Fruit fly (Drosophila melanogaster) whole organism, embryonic: ENCODE measurements around the gene rdog.

ENCODE experiments used
- Aef1 ChIP-seq: fragments of 200-800 bp; sonication (Bioruptor generic); IDR thresholded peaks from 3 replicates; pipeline ENCODE4 v1.3.6; 2022; ENCODE audit warnings: missing biosample characterization, missing genetic modification characterization
- B-H2 ChIP-seq: fragments of 200-800 bp; sonication (Bioruptor generic); optimal IDR thresholded peaks from 2 replicates; lab custom pipeline; 2018; ENCODE audit warnings: missing biosample characterization, mild to moderate bottlenecking, missing genetic modification characterization
- BEAF-32 ChIP-seq: fragments of 200-800 bp; sonication (Bioruptor generic); optimal IDR thresholded peaks from 3 replicates; lab custom pipeline; 2017; ENCODE audit warnings: missing biosample characterization, missing genetic modification characterization, mild to moderate bottlenecking, moderate library complexity, missing genetic modification reagents
- CG10209 ChIP-seq: fragments of 200-800 bp; sonication (Bioruptor generic); optimal IDR thresholded peaks from 3 replicates; lab custom pipeline; 2017; ENCODE audit warnings: missing biosample characterization, mild to moderate bottlenecking, missing genetic modification characterization, missing genetic modification reagents
- CG11456 ChIP-seq: fragments of 200-800 bp; sonication (Bioruptor generic); IDR thresholded peaks from 3 replicates; pipeline ENCODE4 v1.3.6; 2022; ENCODE audit warnings: missing biosample characterization, missing genetic modification characterization
- CG12659 ChIP-seq: fragments of 200-800 bp; sonication (Bioruptor generic); optimal IDR thresholded peaks from 3 replicates; lab custom pipeline; 2017; ENCODE audit warnings: mild to moderate bottlenecking, missing biosample characterization, missing genetic modification reagents, missing genetic modification characterization
- CG13775 ChIP-seq: fragments of 200-800 bp; sonication (Bioruptor generic); optimal IDR thresholded peaks from 3 replicates; lab custom pipeline; 2017; ENCODE audit warnings: missing biosample characterization, mild to moderate bottlenecking, missing genetic modification characterization
- CG15269 ChIP-seq: fragments of 200-800 bp; sonication (Bioruptor generic); optimal IDR thresholded peaks from 2 replicates; lab custom pipeline; 2018; ENCODE audit warnings: missing biosample characterization, mild to moderate bottlenecking, missing genetic modification characterization, moderate library complexity
- CG15479 ChIP-seq: fragments of 200-800 bp; sonication (Bioruptor generic); optimal IDR thresholded peaks from 3 replicates; lab custom pipeline; 2019; ENCODE audit warnings: missing biosample characterization, mild to moderate bottlenecking, missing genetic modification characterization, moderate library complexity
- CG1603 ChIP-seq: fragments of 200-800 bp; sonication (Bioruptor generic); optimal IDR thresholded peaks from 2 replicates; lab custom pipeline; 2019; ENCODE audit warnings: missing biosample characterization, mild to moderate bottlenecking, missing genetic modification characterization, moderate library complexity
- CG16863 ChIP-seq: fragments of 200-800 bp; sonication (Bioruptor generic); optimal IDR thresholded peaks from 3 replicates; lab custom pipeline; 2016; ENCODE audit warnings: missing biosample characterization, missing genetic modification characterization
- CG17385 ChIP-seq: fragments of 200-800 bp; sonication (Bioruptor generic); optimal IDR thresholded peaks from 3 replicates; lab custom pipeline; 2018; ENCODE audit warnings: missing biosample characterization, mild to moderate bottlenecking, missing genetic modification characterization
- CG2129 ChIP-seq: fragments of 200-800 bp; sonication (Bioruptor generic); IDR thresholded peaks from 2 replicates; pipeline ENCODE4 v1.3.6; 2022; ENCODE audit warnings: missing biosample characterization, missing genetic modification characterization; ENCODE audit not compliant: partially characterized antibody
- CG32532 ChIP-seq: fragments of 200-800 bp; sonication (Bioruptor generic); IDR thresholded peaks from 2 replicates; pipeline ENCODE4 v1.3.6; 2022; ENCODE audit warnings: missing biosample characterization, missing genetic modification characterization
- CG34376 ChIP-seq: fragments of 200-800 bp; sonication (Bioruptor generic); optimal IDR thresholded peaks from 2 replicates; lab custom pipeline; 2018; ENCODE audit warnings: missing biosample characterization, mild to moderate bottlenecking, missing genetic modification characterization
- CG4820 ChIP-seq: fragments of 200-800 bp; sonication (Bioruptor generic); optimal IDR thresholded peaks from 3 replicates; lab custom pipeline; 2016; ENCODE audit warnings: missing biosample characterization, missing genetic modification characterization
- CG6272 ChIP-seq: fragments of 200-800 bp; sonication (Bioruptor generic); IDR thresholded peaks from 2 replicates; pipeline ENCODE4 v1.3.6; 2022; ENCODE audit warnings: missing biosample characterization, missing genetic modification characterization
- CG7271 ChIP-seq: fragments of 200-800 bp; sonication (Bioruptor generic); optimal IDR thresholded peaks from 2 replicates; lab custom pipeline; 2018; ENCODE audit warnings: missing biosample characterization, mild to moderate bottlenecking, missing genetic modification characterization, moderate library complexity
- CG7839 ChIP-seq: fragments of 200-800 bp; sonication (Bioruptor generic); optimal IDR thresholded peaks from 3 replicates; lab custom pipeline; 2018; ENCODE audit warnings: missing biosample characterization, mild to moderate bottlenecking, missing genetic modification characterization, moderate library complexity
- CG9215 ChIP-seq: fragments of 200-800 bp; sonication (Bioruptor generic); IDR thresholded peaks from 2 replicates; pipeline ENCODE4 v1.3.6; 2022; ENCODE audit warnings: missing biosample characterization, missing genetic modification characterization
- CG9932 ChIP-seq: fragments of 200-800 bp; sonication (Bioruptor generic); IDR thresholded peaks from 2 replicates; pipeline ENCODE4 v1.3.6; 2022; ENCODE audit warnings: missing biosample characterization, missing genetic modification characterization
- Dad ChIP-seq: fragments of 200-800 bp; sonication (Bioruptor generic); optimal IDR thresholded peaks from 3 replicates; lab custom pipeline; 2016; ENCODE audit warnings: missing biosample characterization, missing genetic modification characterization
- Hmx ChIP-seq: fragments of 200-800 bp; sonication (Bioruptor generic); optimal IDR thresholded peaks from 2 replicates; lab custom pipeline; 2016; ENCODE audit warnings: missing biosample characterization, missing genetic modification characterization
- Oli ChIP-seq: fragments of 200-800 bp; sonication (Bioruptor generic); optimal IDR thresholded peaks from 2 replicates; lab custom pipeline; 2018; ENCODE audit warnings: missing biosample characterization, mild to moderate bottlenecking, missing genetic modification characterization, moderate library complexity
- Rfx ChIP-seq: fragments of 200-800 bp; sonication (Bioruptor generic); IDR thresholded peaks from 2 replicates; pipeline ENCODE4 v1.3.6; 2022; ENCODE audit warnings: missing biosample characterization, missing genetic modification characterization
- Spps ChIP-seq: fragments of 200-800 bp; sonication (Bioruptor generic); optimal IDR thresholded peaks from 2 replicates; lab custom pipeline; 2018; ENCODE audit warnings: missing biosample characterization, mild to moderate bottlenecking, missing genetic modification characterization
- Xrp1 ChIP-seq: fragments of 200-800 bp; sonication (Bioruptor generic); IDR thresholded peaks from 2 replicates; pipeline ENCODE4 v1.3.6; 2022; ENCODE audit warnings: missing biosample characterization, missing genetic modification characterization
- bigmax ChIP-seq: fragments of 200-800 bp; sonication (Bioruptor generic); optimal IDR thresholded peaks from 2 replicates; lab custom pipeline; 2018; ENCODE audit warnings: missing biosample characterization, mild to moderate bottlenecking, missing genetic modification characterization
- bsh ChIP-seq, 2 experiments: fragments of 200-800 bp; sonication (Bioruptor generic); optimal IDR thresholded peaks; 2 replicates each; lab custom pipeline; 2017 to 2018; ENCODE audit warnings: mild to moderate bottlenecking in 2 of 2, missing biosample characterization in 2 of 2, missing genetic modification characterization in 2 of 2, moderate library complexity in 1 of 2
- caup ChIP-seq: fragments of 200-800 bp; sonication (Bioruptor generic); optimal IDR thresholded peaks from 3 replicates; lab custom pipeline; 2017; ENCODE audit warnings: missing biosample characterization, mild to moderate bottlenecking, missing genetic modification characterization, moderate library complexity; ENCODE audit not compliant: severe bottlenecking
- chn ChIP-seq: fragments of 200-800 bp; sonication (Bioruptor generic); optimal IDR thresholded peaks from 2 replicates; lab custom pipeline; 2016; ENCODE audit warnings: missing biosample characterization, missing genetic modification characterization
- da ChIP-seq: fragments of 200-800 bp; sonication (Bioruptor generic); optimal IDR thresholded peaks from 2 replicates; lab custom pipeline; 2016; ENCODE audit warnings: missing biosample characterization, missing genetic modification characterization
- gcm ChIP-seq: fragments of 200-800 bp; sonication (Bioruptor generic); optimal IDR thresholded peaks from 2 replicates; lab custom pipeline; 2019; ENCODE audit warnings: missing biosample characterization, mild to moderate bottlenecking, missing genetic modification characterization, moderate library complexity
- hbn ChIP-seq: fragments of 200-800 bp; sonication (Bioruptor generic); IDR thresholded peaks from 2 replicates; pipeline ENCODE4 v1.3.6; 2022; ENCODE audit warnings: missing biosample characterization, missing genetic modification characterization; ENCODE audit not compliant: partially characterized antibody
- her ChIP-seq: fragments of 200-800 bp; sonication (Bioruptor generic); optimal IDR thresholded peaks from 2 replicates; lab custom pipeline; 2016; ENCODE audit warnings: missing biosample characterization, missing genetic modification characterization
- jumu ChIP-seq: fragments of 200-800 bp; sonication (Bioruptor generic); optimal IDR thresholded peaks from 3 replicates; lab custom pipeline; 2016; ENCODE audit warnings: missing biosample characterization, missing genetic modification characterization
- ken ChIP-seq: fragments of 200-800 bp; sonication (Bioruptor generic); IDR thresholded peaks from 3 replicates; pipeline ENCODE4 v1.3.6; 2022; ENCODE audit warnings: missing biosample characterization, missing genetic modification characterization
- luna ChIP-seq: fragments of 200-800 bp; sonication (Bioruptor generic); optimal IDR thresholded peaks from 2 replicates; lab custom pipeline; 2016; ENCODE audit warnings: missing biosample characterization, missing genetic modification characterization
- nau ChIP-seq: fragments of 200-800 bp; sonication (Bioruptor generic); optimal IDR thresholded peaks from 3 replicates; lab custom pipeline; 2017; ENCODE audit warnings: missing biosample characterization, mild to moderate bottlenecking, missing genetic modification characterization, missing genetic modification reagents
- nerfin-2 ChIP-seq: fragments of 200-800 bp; sonication (Bioruptor generic); IDR thresholded peaks from 2 replicates; pipeline ENCODE4 v1.3.6; 2022; ENCODE audit warnings: missing biosample characterization, missing genetic modification characterization; ENCODE audit not compliant: partially characterized antibody
- peb ChIP-seq: fragments of 200-800 bp; sonication (Bioruptor generic); IDR thresholded peaks from 2 replicates; pipeline ENCODE4 v1.3.6; 2022; ENCODE audit warnings: missing biosample characterization, missing genetic modification characterization
- pfk ChIP-seq: fragments of 200-800 bp; sonication (Bioruptor generic); optimal IDR thresholded peaks from 2 replicates; lab custom pipeline; 2018; ENCODE audit warnings: missing biosample characterization, mild to moderate bottlenecking, missing genetic modification characterization, moderate library complexity
- rib ChIP-seq: fragments of 200-800 bp; sonication (Bioruptor generic); IDR thresholded peaks from 2 replicates; pipeline ENCODE4 v1.3.6; 2022; ENCODE audit warnings: missing biosample characterization, missing genetic modification characterization
- schlank ChIP-seq: fragments of 200-800 bp; sonication (Bioruptor generic); optimal IDR thresholded peaks from 2 replicates; lab custom pipeline; 2018; ENCODE audit warnings: missing biosample characterization, mild to moderate bottlenecking, missing genetic modification characterization
- sens ChIP-seq: fragments of 200-800 bp; sonication (Bioruptor generic); peaks from one replicate; lab custom pipeline; 2016; ENCODE audit warnings: missing biosample characterization, missing genetic modification characterization
- tgo ChIP-seq: fragments of 200-800 bp; sonication (Bioruptor generic); IDR thresholded peaks from 3 replicates; pipeline ENCODE4 v1.3.6; 2022; ENCODE audit warnings: missing biosample characterization, missing genetic modification characterization
- tll ChIP-seq, 2 experiments: fragments of 200-800 bp in 1 of 2; fragments of >200 bp in 1 of 2; sonication (Bioruptor generic) in 1 of 2; optimal IDR thresholded peaks; 2 replicates each; lab custom pipeline; 2017 to 2019; ENCODE audit warnings: missing biosample characterization in 2 of 2, missing genetic modification characterization in 2 of 2, mild to moderate bottlenecking in 1 of 2, moderate library complexity in 1 of 2
- vfl ChIP-seq: fragments of 200-800 bp; sonication (Bioruptor generic); optimal IDR thresholded peaks from 2 replicates; lab custom pipeline; 2016; ENCODE audit warnings: missing biosample characterization, missing genetic modification characterization

The rdog gene

dm6 chr3R:29122817-29123611 lies 34.9 kb upstream of the rdog start, which contains the start of the genes yem and Ctl2 (continued):
- peak; percentile 76; the same call in 1 of the 2 replicates for TF ChIP-seq CG9215
- TF ChIP-seq bsh (GFP tag; optimal IDR thresholded peaks at IDR 0.05; lab: Kevin White, UChicago) = peak in 1 of 2 experiments; percentile 35
- TF ChIP-seq B-H2 (GFP tag; lab: Kevin White, UChicago) = peak; percentile 58
- peak; percentile 26 for TF ChIP-seq CG17385 (GFP tag; lab: Kevin White, UChicago)
- peak; percentile 49 for TF ChIP-seq CG34376 (GFP tag; lab: Kevin White, UChicago)
- TF ChIP-seq CG1603 (tag; lab: Kevin White, UChicago) = peak; percentile 66
- peak; percentile 50 for TF ChIP-seq vfl (GFP tag; lab: Kevin White, UChicago)
- TF ChIP-seq hbn (GFP tag; lab: Robert Waterston, UW) = no peak
- TF ChIP-seq tgo (GFP tag; lab: Robert Waterston, UW) = peak; percentile 58; the same call in 1 of the 3 replicates
- TF ChIP-seq CG11456 (GFP tag; lab: Robert Waterston, UW) = peak; percentile 81
- no peak for TF ChIP-seq gcm
- TF ChIP-seq CG12659 (GFP tag; lab: Kevin White, UChicago) = peak; percentile 79
- peak; percentile 87 for TF ChIP-seq rib (GFP tag; lab: Robert Waterston, UW)
- TF ChIP-seq tll (GFP tag; optimal IDR thresholded peaks at IDR 0.05; lab: Kevin White, UChicago) = peak; percentile 44 to 91
- no peak for TF ChIP-seq nerfin-2 (GFP tag; lab: Robert Waterston, UW)
- TF ChIP-seq Rfx = peak; percentile 84
- no peak; the same call in none of the 2 replicates for TF ChIP-seq CG32532
- TF ChIP-seq CG6272 (GFP tag; lab: Robert Waterston, UW) = peak; percentile 67; the same call in 1 of the 2 replicates
- TF ChIP-seq CG16863 = peak; percentile 82
- TF ChIP-seq pfk (GFP tag; lab: Kevin White, UChicago) = peak; percentile 40
- no peak for TF ChIP-seq CG15479 (GFP tag; lab: Kevin White, UChicago)
- TF ChIP-seq bigmax (GFP tag; lab: Kevin White, UChicago) = no peak
- TF ChIP-seq nau = no peak
- TF ChIP-seq CG9932 (GFP tag; lab: Robert Waterston, UW) = peak; percentile 90
- TF ChIP-seq CG10209 = peak; percentile 46
- TF ChIP-seq Hmx = no peak
- no peak for TF ChIP-seq Xrp1 (GFP tag; lab: Robert Waterston, UW)
- peak; percentile 73 for TF ChIP-seq ken (GFP tag; lab: Robert Waterston, UW)
- peak; percentile 45 for TF ChIP-seq her (GFP tag; lab: Kevin White, UChicago)
- peak; percentile 80 for TF ChIP-seq jumu
- peak; percentile 31 for TF ChIP-seq luna (GFP tag; lab: Kevin White, UChicago)
- TF ChIP-seq Dad (GFP tag; lab: Kevin White, UChicago) = peak; percentile 86
- TF ChIP-seq caup (GFP tag; lab: Kevin White, UChicago) = peak; percentile 70
- no peak for TF ChIP-seq CG7271
- TF ChIP-seq Oli = peak; percentile 51
- TF ChIP-seq da (GFP tag; lab: Kevin White, UChicago) = peak; percentile 67
- TF ChIP-seq schlank (tag; lab: Kevin White, UChicago) = no peak
- peak; percentile 63 for TF ChIP-seq CG15269 (tag; lab: Kevin White, UChicago)
- TF ChIP-seq sens (GFP tag; lab: Kevin White, UChicago) = peak; percentile 95
- TF ChIP-seq CG2129 (GFP tag; lab: Robert Waterston, UW) = no peak
- TF ChIP-seq Spps (tag; lab: Kevin White, UChicago) = no peak
- peak; percentile 50 for TF ChIP-seq BEAF-32 (GFP tag; lab: Kevin White, UChicago)
- peak; percentile 40 for TF ChIP-seq Aef1 (GFP tag; lab: Robert Waterston, UW)
- peak; percentile 64 for TF ChIP-seq CG4820
- peak; percentile 80 for TF ChIP-seq CG13775 (GFP tag; lab: Kevin White, UChicago)
- peak; percentile 59 for TF ChIP-seq CG7839 (tag; lab: Kevin White, UChicago)
- TF ChIP-seq peb (GFP tag; lab: Robert Waterston, UW) = peak; percentile 22; the same call in 1 of the 2 replicates
- TF ChIP-seq chn (GFP tag; lab: Kevin White, UChicago) = peak; percentile 76
